Fruit fly (Drosophila melanogaster): ENCODE results near the gene kud.

The kud gene

DNA sequence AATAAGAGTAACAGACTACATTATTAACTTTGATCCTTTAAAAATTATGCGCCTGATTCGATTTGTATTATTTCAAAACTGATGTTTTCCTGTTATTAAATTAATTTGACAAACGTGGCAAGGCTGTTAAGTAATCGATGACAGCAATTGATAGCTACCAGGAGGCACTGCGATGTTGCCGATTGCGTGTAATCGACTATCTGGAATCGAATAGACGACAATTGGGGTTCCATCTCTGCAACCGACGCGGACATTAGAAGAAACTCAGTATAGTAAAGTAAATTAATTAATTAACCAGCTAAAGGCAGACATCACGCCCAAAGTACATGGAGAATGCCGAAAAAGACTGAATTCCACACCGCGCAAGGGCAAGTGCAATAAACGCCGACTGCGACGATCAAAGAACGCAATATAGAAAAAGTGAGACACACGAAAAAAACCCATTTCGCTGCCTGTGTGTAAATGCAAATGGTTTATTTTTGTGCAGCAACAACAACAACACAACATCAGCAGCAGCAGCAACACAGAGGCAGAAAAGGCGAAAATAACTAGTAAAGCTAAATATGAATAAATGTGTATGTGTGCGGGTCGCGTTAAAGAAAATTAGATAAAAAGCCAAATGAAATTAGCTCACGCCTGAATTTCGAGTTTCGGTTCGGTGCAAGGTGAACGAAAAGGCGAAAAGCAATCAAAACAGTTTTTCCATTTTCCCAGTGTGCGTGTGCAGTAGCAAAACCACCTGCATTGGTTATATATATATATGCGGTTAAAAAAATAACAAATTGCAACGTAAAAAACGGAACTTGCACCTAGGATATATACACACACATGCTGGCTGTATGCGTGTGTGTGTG is 9.0 kb upstream of the kud start, which contains the start of gene sina (continued):
- TF ChIP-seq CG11902 (GFP tag; optimal IDR thresholded peaks at IDR 0.05) (no peak), CG8632 (GFP tag; optimal IDR thresholded peaks at IDR 0.05) (no peak)

DNA sequence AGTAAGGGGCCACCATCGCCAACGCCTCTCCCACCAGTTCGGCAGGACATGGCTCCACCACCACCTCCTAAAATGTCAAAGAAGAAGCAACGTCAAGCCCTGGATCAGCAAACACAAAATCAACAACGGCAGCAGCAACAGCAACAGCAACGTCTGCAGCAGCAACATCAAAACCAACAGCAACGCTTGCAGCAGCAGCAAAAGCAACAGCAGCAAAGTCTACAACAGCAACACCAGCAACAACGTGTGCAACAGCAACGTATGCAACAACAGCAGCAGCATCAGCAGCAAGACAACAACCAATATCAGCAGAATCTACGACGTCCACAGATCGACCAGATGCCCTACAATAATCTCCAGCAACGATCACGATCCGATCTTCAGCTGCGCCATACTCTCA is 6.8 kb upstream of the kud start:
- TF ChIP-seq Sox15 (GFP tag; optimal IDR thresholded peaks at IDR 0.05) (no peak), CG16779 (tag; optimal IDR thresholded peaks at IDR 0.05) (no peak), CG10631 (GFP tag; optimal IDR thresholded peaks at IDR 0.05) (no peak), fd85E (GFP tag; optimal IDR thresholded peaks at IDR 0.05) (no peak), CG11294 (GFP tag; IDR thresholded peaks at IDR 0.05) (no peak), CG4318 (GFP tag; optimal IDR thresholded peaks at IDR 0.05) (no peak), spab (GFP tag; optimal IDR thresholded peaks at IDR 0.05) (no peak), CG1621 (tag; optimal IDR thresholded peaks at IDR 0.05) (no peak), CG8632 (GFP tag; optimal IDR thresholded peaks at IDR 0.05) (no peak)

DNA sequence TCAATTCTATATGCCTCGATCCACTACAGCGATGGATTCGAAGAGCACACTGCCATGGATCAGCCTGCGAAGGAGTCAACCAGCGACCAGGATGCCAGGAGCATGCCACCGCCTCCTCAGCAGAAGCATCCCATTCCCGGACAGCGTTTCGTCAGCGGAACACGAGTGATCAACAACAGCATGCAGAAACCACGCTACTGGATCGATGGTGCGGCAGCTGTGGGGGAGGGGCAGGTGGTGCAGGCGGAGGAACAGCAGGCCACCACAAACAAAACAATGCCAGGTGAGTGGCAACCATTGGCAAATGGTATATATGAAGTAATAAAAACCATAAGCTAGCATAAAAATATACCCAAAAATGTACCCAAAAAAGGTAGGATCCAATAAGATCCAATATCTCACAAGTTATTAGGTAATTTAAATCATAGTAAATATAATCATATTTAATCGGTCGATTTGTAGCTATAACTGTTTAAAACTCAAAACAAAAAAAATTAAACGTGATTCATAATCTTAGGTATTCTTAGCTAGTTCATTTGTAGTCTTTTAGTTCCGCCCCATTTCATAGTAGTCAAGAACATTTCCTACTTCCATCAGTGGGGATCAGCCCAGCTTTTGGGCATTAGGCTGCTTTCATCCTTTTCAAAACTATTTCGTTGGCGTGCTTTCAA is 951 bp upstream of the kud start, which contains the start of gene CG32161:
Gene CG32161 (plus strand): TSS at position 621 of the 671 bp plus-strand sequence.
- no peak for TF ChIP-seq vri (GFP tag; optimal IDR thresholded peaks at IDR 0.05)
- no peak for TF ChIP-seq dac (GFP tag; optimal IDR thresholded peaks at IDR 0.05)
- no peak for TF ChIP-seq CG32006 (GFP tag; optimal IDR thresholded peaks at IDR 0.05)
- no peak for TF ChIP-seq CG4318 (GFP tag; optimal IDR thresholded peaks at IDR 0.05)
- no peak for TF ChIP-seq CG11294 (GFP tag; IDR thresholded peaks at IDR 0.05)
- TF ChIP-seq Gug (GFP tag; IDR thresholded peaks at IDR 0.05) = no peak
- TF ChIP-seq net (GFP tag; optimal IDR thresholded peaks at IDR 0.05) = no peak
- no peak for TF ChIP-seq Eip75B (GFP tag; optimal IDR thresholded peaks at IDR 0.05)
- no peak for TF ChIP-seq fd59A (GFP tag; optimal IDR thresholded peaks at IDR 0.05)

DNA sequence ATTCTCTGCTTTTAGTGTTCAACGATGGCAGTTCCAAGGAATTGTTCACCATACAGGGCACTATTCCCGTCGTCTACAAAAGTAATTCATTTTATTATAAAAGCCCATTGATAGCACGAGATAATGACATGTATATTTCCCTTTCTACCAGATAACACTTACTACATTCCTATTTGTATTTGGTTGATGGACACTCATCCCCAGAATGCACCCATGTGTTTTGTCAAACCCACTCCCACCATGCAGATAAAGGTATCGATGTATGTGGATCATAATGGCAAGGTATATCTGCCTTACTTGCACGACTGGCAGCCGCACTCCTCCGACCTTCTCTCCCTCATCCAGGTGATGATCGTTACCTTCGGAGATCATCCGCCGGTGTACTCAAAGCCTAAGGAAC is 1.8 kb downstream of the kud start:
- TF ChIP-seq lz (GFP tag; optimal IDR thresholded peaks at IDR 0.05) (no peak), CG31627 (GFP tag; optimal IDR thresholded peaks at IDR 0.05) (no peak), OdsH (GFP tag; optimal IDR thresholded peaks at IDR 0.05) (no peak), salr (GFP tag; optimal IDR thresholded peaks at IDR 0.05) (no peak), Sox14 (GFP tag; optimal IDR thresholded peaks at IDR 0.05) (no peak), CG6808 (GFP tag; optimal IDR thresholded peaks at IDR 0.05) (no peak), Hr4 (GFP tag; optimal IDR thresholded peaks at IDR 0.05) (no peak), fd59A (GFP tag; optimal IDR thresholded peaks at IDR 0.05) (no peak), spab (GFP tag; optimal IDR thresholded peaks at IDR 0.05) (no peak), Blimp-1 (GFP tag; optimal IDR thresholded peaks at IDR 0.05) (no peak), ss (GFP tag; optimal IDR thresholded peaks at IDR 0.05) (no peak), CG1621 (tag; optimal IDR thresholded peaks at IDR 0.05) (no peak), Gug (GFP tag; IDR thresholded peaks at IDR 0.05) (no peak), CG16779 (tag; optimal IDR thresholded peaks at IDR 0.05) (no peak)

DNA sequence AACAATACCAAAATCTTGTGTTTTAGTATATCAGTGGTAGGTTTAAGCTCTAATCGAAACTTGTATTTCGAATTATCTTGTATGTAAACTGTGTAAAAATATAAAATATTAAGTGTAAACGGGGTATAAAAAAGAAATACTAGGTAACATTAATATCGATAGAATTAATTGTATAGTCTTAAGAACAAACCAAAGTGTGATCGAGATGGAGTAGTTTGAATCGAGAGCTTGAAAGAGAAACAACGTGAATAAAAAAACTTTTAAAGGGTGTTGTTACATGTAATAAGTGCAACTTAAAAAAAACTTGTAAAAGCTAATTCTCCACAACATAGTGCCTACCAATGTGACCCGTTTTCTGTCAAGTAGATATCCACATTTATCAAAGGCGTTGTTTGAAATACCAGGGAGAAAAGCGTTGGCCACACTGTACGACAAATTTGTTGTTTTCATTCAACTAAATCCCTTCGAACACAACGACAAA is 2.7 kb downstream of the kud start, which contains the start of gene TSG101:
Gene TSG101 (plus strand): TSS at position 208 of the 481 bp plus-strand sequence.
- TF ChIP-seq ss (GFP tag; optimal IDR thresholded peaks at IDR 0.05) (no peak), CG8632 (GFP tag; optimal IDR thresholded peaks at IDR 0.05) (no peak), pdm3 (GFP tag; optimal IDR thresholded peaks at IDR 0.05) (no peak), CG3032 (tag; optimal IDR thresholded peaks at IDR 0.05) (peak; percentile 19), Sox14 (GFP tag; optimal IDR thresholded peaks at IDR 0.05) (peak; percentile 50), CG11902 (GFP tag; optimal IDR thresholded peaks at IDR 0.05) (no peak), CG4318 (GFP tag; optimal IDR thresholded peaks at IDR 0.05) (no peak), spab (GFP tag; optimal IDR thresholded peaks at IDR 0.05) (no peak), Ets96B (tag; optimal IDR thresholded peaks at IDR 0.05) (no peak), dsx (GFP tag; optimal IDR thresholded peaks at IDR 0.05; ENCODE audit: poor library complexity, severe bottlenecking) (peak; percentile 54), CG6808 (GFP tag; optimal IDR thresholded peaks at IDR 0.05) (peak; percentile 99), esn (GFP tag; optimal IDR thresholded peaks at IDR 0.05) (no peak), CG7368 (GFP tag; optimal IDR thresholded peaks at IDR 0.05) (no peak), CG6792 (GFP tag; optimal IDR thresholded peaks at IDR 0.05) (no peak), CG16779 (tag; optimal IDR thresholded peaks at IDR 0.05) (no peak), CG1621 (tag; optimal IDR thresholded peaks at IDR 0.05) (no peak), Ets21C (GFP tag; optimal IDR thresholded peaks at IDR 0.05) (no peak), Eip78C (GFP tag) (peak; percentile 62), lz (GFP tag; optimal IDR thresholded peaks at IDR 0.05) (peak; percentile 11), CG8319 (GFP tag; optimal IDR thresholded peaks at IDR 0.05) (no peak)
